Fruit fly (Drosophila melanogaster): Measurements from ENCODE around the gene mRpL12.

mRpL12 gene

dm6 chr3L:9002527-9002926 lies 45.9 kb downstream of the mRpL12 start:
- TF ChIP-seq cyc (GFP tag; optimal IDR thresholded peaks at IDR 0.05) (no peak), topi (GFP tag; optimal IDR thresholded peaks at IDR 0.05) (no peak), fd85E (GFP tag; optimal IDR thresholded peaks at IDR 0.05) (no peak), vri (GFP tag; optimal IDR thresholded peaks at IDR 0.05) (no peak), CG6276 (GFP tag; optimal IDR thresholded peaks at IDR 0.05) (no peak), CG8632 (GFP tag; optimal IDR thresholded peaks at IDR 0.05) (no peak), lz (GFP tag; optimal IDR thresholded peaks at IDR 0.05) (no peak), CG6854 (GFP tag; optimal IDR thresholded peaks at IDR 0.05) (no peak), acj6 (GFP tag; optimal IDR thresholded peaks at IDR 0.05) (no peak), eg (GFP tag; IDR thresholded peaks at IDR 0.05) (no peak), fkh (GFP tag; optimal IDR thresholded peaks at IDR 0.05) (no peak), CG34406 (GFP tag; optimal IDR thresholded peaks at IDR 0.05) (no peak), CG10669 (GFP tag; optimal IDR thresholded peaks at IDR 0.05) (no peak), pdm3 (GFP tag; optimal IDR thresholded peaks at IDR 0.05) (no peak), OdsH (GFP tag; optimal IDR thresholded peaks at IDR 0.05) (no peak), CG32006 (GFP tag; optimal IDR thresholded peaks at IDR 0.05) (no peak)

DNA sequence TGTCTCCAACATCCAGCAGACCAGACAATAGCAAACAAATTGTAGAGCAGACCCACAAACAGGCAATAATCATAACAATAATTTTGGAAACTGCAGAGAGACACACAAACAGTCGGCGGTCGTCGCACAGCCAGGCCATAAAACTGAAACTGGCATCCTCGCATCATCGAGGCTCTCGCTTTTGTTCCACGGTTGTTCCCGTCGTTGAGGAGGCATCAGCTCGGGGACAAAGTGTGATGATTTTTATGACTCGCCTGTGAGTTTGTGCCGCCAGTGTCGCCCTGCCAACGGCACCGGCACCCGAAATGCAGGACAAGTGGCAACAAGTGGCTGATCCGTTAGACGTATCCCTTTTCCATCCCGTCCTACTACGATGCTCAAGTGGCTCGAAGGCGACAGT lies 46.8 kb downstream of the mRpL12 start:
- no peak for TF ChIP-seq CG11762 (GFP tag; optimal IDR thresholded peaks at IDR 0.05; ENCODE audit: insufficient read depth)
- no peak for TF ChIP-seq CG11902 (GFP tag; optimal IDR thresholded peaks at IDR 0.05)
- TF ChIP-seq acj6 (GFP tag; optimal IDR thresholded peaks at IDR 0.05) = no peak
- TF ChIP-seq CG9139 (GFP tag; optimal IDR thresholded peaks at IDR 0.05) = no peak
- no peak for TF ChIP-seq CG6854 (GFP tag; optimal IDR thresholded peaks at IDR 0.05)
- no peak for TF ChIP-seq topi (GFP tag; optimal IDR thresholded peaks at IDR 0.05)

dm6 chr3L:9004788-9005246 lies 48.2 kb downstream of the mRpL12 start, which contains the start of gene Doc3:
TSS of gene Doc3 (plus strand) at chr3L:9005196.
- TF ChIP-seq spab (GFP tag; optimal IDR thresholded peaks at IDR 0.05) = no peak
- no peak for TF ChIP-seq cyc (GFP tag; optimal IDR thresholded peaks at IDR 0.05)
- no peak for TF ChIP-seq dac (GFP tag; optimal IDR thresholded peaks at IDR 0.05)
- no peak for TF ChIP-seq Sox14 (GFP tag; optimal IDR thresholded peaks at IDR 0.05)
- TF ChIP-seq CG10669 (GFP tag; optimal IDR thresholded peaks at IDR 0.05) = no peak
- no peak for TF ChIP-seq CG16779 (tag; optimal IDR thresholded peaks at IDR 0.05)
- TF ChIP-seq CG10631 (GFP tag; optimal IDR thresholded peaks at IDR 0.05) = no peak
- no peak for TF ChIP-seq Met (GFP tag; optimal IDR thresholded peaks at IDR 0.05)
- no peak for TF ChIP-seq OdsH (GFP tag; optimal IDR thresholded peaks at IDR 0.05)
- TF ChIP-seq CG9139 (GFP tag; optimal IDR thresholded peaks at IDR 0.05) = no peak
- no peak for TF ChIP-seq CG4318 (GFP tag; optimal IDR thresholded peaks at IDR 0.05)
- peak; percentile 43 for TF ChIP-seq fkh (GFP tag; optimal IDR thresholded peaks at IDR 0.05)
- no peak for TF ChIP-seq fd85E (GFP tag; optimal IDR thresholded peaks at IDR 0.05)
- TF ChIP-seq Lpt (GFP tag; optimal IDR thresholded peaks at IDR 0.05) = no peak
- TF ChIP-seq net (GFP tag; optimal IDR thresholded peaks at IDR 0.05) = no peak
- TF ChIP-seq CG8319 (GFP tag; optimal IDR thresholded peaks at IDR 0.05) = peak; percentile 99
- TF ChIP-seq pdm3 (GFP tag; optimal IDR thresholded peaks at IDR 0.05) = no peak
- peak; percentile 3 for TF ChIP-seq CG1621 (tag; optimal IDR thresholded peaks at IDR 0.05)
- no peak for TF ChIP-seq Smox (GFP tag; optimal IDR thresholded peaks at IDR 0.05)
- peak in 1 of 2 experiments; percentile 60 for TF ChIP-seq ss (GFP tag; optimal IDR thresholded peaks at IDR 0.05)
- TF ChIP-seq CG6854 (GFP tag; optimal IDR thresholded peaks at IDR 0.05) = peak; percentile 93
- no peak for TF ChIP-seq CG11294 (GFP tag; IDR thresholded peaks at IDR 0.05)
- TF ChIP-seq achi (GFP tag; optimal IDR thresholded peaks at IDR 0.05) = no peak
- peak; percentile 98 for TF ChIP-seq svp (GFP tag)
- no peak for TF ChIP-seq CG7368 (GFP tag; optimal IDR thresholded peaks at IDR 0.05)
- peak; percentile 52; the same call in 1 of the 3 replicates for TF ChIP-seq CG6163 (GFP tag; IDR thresholded peaks at IDR 0.05)
- TF ChIP-seq dsx (GFP tag; optimal IDR thresholded peaks at IDR 0.05; ENCODE audit: poor library complexity, severe bottlenecking) = no peak
- TF ChIP-seq CG15336 (GFP tag; IDR thresholded peaks at IDR 0.05) = no peak
- TF ChIP-seq Hr4 (GFP tag; optimal IDR thresholded peaks at IDR 0.05) = no peak
- no peak for TF ChIP-seq CG8119 (GFP tag; IDR thresholded peaks at IDR 0.05)
